Worm (Caenorhabditis elegans): Measurements from ENCODE around the gene C29F9.2.

ce11 chrIII:89155-89554, 41.6 kb upstream of the C29F9.2 start:
- peak; percentile 62; the same call in 1 of the 2 replicates for TF ChIP-seq D1046.2 (GFP tag; IDR thresholded peaks at IDR 0.05)
- no peak for TF ChIP-seq ztf-11 (tag; optimal IDR thresholded peaks at IDR 0.05)
- TF ChIP-seq unc-130 (GFP tag; optimal IDR thresholded peaks at IDR 0.05): peak; percentile 61
- no peak for TF ChIP-seq nhr-28 (tag; optimal IDR thresholded peaks at IDR 0.05)
- peak; percentile 24 for TF ChIP-seq ceh-28 (tag; optimal IDR thresholded peaks at IDR 0.05)
- TF ChIP-seq lin-29 (GFP tag; IDR thresholded peaks at IDR 0.05): no peak
- no peak for TF ChIP-seq lin-15B (tag; optimal IDR thresholded peaks at IDR 0.05)
- peak; percentile 89 for TF ChIP-seq ama-1 (optimal IDR thresholded peaks at IDR 0.05)
- no peak for TF ChIP-seq nhr-77 (tag; optimal IDR thresholded peaks at IDR 0.05)
- no peak for TF ChIP-seq nhr-25 (tag; optimal IDR thresholded peaks at IDR 0.05; ENCODE audit: borderline replicate concordance, insufficient read depth)
- TF ChIP-seq unc-62 (GFP tag; optimal IDR thresholded peaks at IDR 0.05 in 1 of 2): peak in 1 of 2 experiments; percentile 84
- no peak for TF ChIP-seq unc-62 (tag; optimal IDR thresholded peaks at IDR 0.05)
- 0 out of 2 replicates have a peak, but pooled peaks have one; percentile 47 for TF ChIP-seq nhr-42 (GFP tag; IDR thresholded peaks at IDR 0.05)
- TF ChIP-seq aly-2 (tag; optimal IDR thresholded peaks at IDR 0.05): no peak
- no peak for TF ChIP-seq skn-1 (tag; optimal IDR thresholded peaks at IDR 0.05)
